ENCODE assay signal across 5 fruit fly cellular contexts in the genomic region with DNA sequence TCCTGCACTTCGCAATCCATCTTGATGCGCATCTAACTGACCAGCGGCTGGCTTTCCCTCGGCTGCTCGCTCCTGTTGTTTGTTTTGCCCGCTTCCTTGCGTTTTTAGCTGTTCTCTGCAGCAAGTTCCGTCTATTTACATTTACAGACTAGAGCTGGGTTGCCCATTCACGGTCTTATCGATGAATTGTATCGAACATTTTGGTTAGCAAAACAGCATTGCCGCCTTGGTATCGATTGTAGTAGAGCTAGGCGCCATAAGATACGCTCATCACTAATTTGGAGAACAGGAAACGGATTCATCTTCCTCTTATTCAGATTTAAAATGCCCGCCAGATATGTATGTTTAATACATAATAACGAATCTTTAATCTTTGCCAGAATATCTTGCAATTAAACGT.
TF ChIP-seq lines count a peak whose summit lies in the region.

A gene (minus strand): TSS at position 170 of the 400 bp plus-strand sequence.

- peak; percentile 73 for TF ChIP-seq CTCF in whole organism, embryonic (GFP tag; optimal IDR thresholded peaks at IDR 0.05; lab: Kevin White, UChicago)

TF ChIP-seq in whole organism, adult, 20 proteins besides CTCF, POLR2A, EP300 and RAD21 (continues in another document):
- TF ChIP-seq Clk (GFP tag; optimal IDR thresholded peaks at IDR 0.05; lab: Kevin White, UChicago) (peak; percentile 22), CG11617 (GFP tag; optimal IDR thresholded peaks at IDR 0.05; lab: Kevin White, UChicago) (peak; percentile 90), Hr96 (GFP tag; optimal IDR thresholded peaks at IDR 0.05; lab: Kevin White, UChicago) (peak; percentile 87), cnc (optimal IDR thresholded peaks at IDR 0.05; lab: Kevin White, UChicago) (no peak), cic (GFP tag; optimal IDR thresholded peaks at IDR 0.05; lab: Kevin White, UChicago) (peak; percentile 62), CG7101 (tag; optimal IDR thresholded peaks at IDR 0.05; lab: Kevin White, UChicago) (peak; percentile 92), Crg-1 (GFP tag; optimal IDR thresholded peaks at IDR 0.05; lab: Kevin White, UChicago) (peak; percentile 85), ovo (GFP tag; optimal IDR thresholded peaks at IDR 0.05; lab: Kevin White, UChicago) (peak; percentile 81), Mnt (GFP tag; optimal IDR thresholded peaks at IDR 0.05; lab: Kevin White, UChicago) (peak; percentile 78), CG7045 (GFP tag; optimal IDR thresholded peaks at IDR 0.05; lab: Kevin White, UChicago) (peak; percentile 91), tj (GFP tag; optimal IDR thresholded peaks at IDR 0.05; lab: Kevin White, UChicago) (peak; percentile 63), CG33017 (tag; optimal IDR thresholded peaks at IDR 0.05; lab: Kevin White, UChicago) (peak; percentile 83), CG1620 (GFP tag; optimal IDR thresholded peaks at IDR 0.05; lab: Kevin White, UChicago) (peak; percentile 89), bab1 (GFP tag; optimal IDR thresholded peaks at IDR 0.05; lab: Kevin White, UChicago) (peak; percentile 96), CG5204 (GFP tag; optimal IDR thresholded peaks at IDR 0.05; lab: Kevin White, UChicago) (peak; percentile 63), CG12768 (GFP tag; optimal IDR thresholded peaks at IDR 0.05; lab: Kevin White, UChicago) (peak; percentile 81), toe (GFP tag; optimal IDR thresholded peaks at IDR 0.05; lab: Kevin White, UChicago) (peak; percentile 72)

TF ChIP-seq in whole organism, embryonic, 481 proteins besides CTCF, POLR2A, EP300 and RAD21 (continues in another document):
- TF ChIP-seq CG3163 (GFP tag; optimal IDR thresholded peaks at IDR 0.05; lab: Kevin White, UChicago) = peak; percentile 77
- TF ChIP-seq CG11398 (GFP tag; optimal IDR thresholded peaks at IDR 0.05; lab: Kevin White, UChicago) = peak; percentile 88
- TF ChIP-seq Dref (GFP tag; IDR thresholded peaks at IDR 0.05; lab: Robert Waterston, UW) = peak; percentile 99
- TF ChIP-seq nerfin-1 (tag; optimal IDR thresholded peaks at IDR 0.05; lab: Kevin White, UChicago) = peak; percentile 89
- no peak for TF ChIP-seq CG11560 (tag; IDR thresholded peaks at IDR 0.05; lab: Robert Waterston, UW)
- TF ChIP-seq CG14860 (GFP tag; IDR thresholded peaks at IDR 0.05; lab: Robert Waterston, UW; ENCODE audit: partially characterized antibody) = peak; percentile 89
- peak; percentile 89 for TF ChIP-seq CG4424 (GFP tag; optimal IDR thresholded peaks at IDR 0.05; lab: Kevin White, UChicago)
- peak; percentile 91 for TF ChIP-seq pho (GFP tag; optimal IDR thresholded peaks at IDR 0.05; lab: Kevin White, UChicago)
- TF ChIP-seq B-H2 (GFP tag; optimal IDR thresholded peaks at IDR 0.05; lab: Kevin White, UChicago) = peak; percentile 96
- no peak for TF ChIP-seq lov (optimal IDR thresholded peaks at IDR 0.05; lab: Kevin White, UChicago)
- TF ChIP-seq lov (GFP tag; IDR thresholded peaks at IDR 0.05; lab: Robert Waterston, UW) = peak; percentile 96
- peak; percentile 93 for TF ChIP-seq salm (tag; optimal IDR thresholded peaks at IDR 0.05; lab: Kevin White, UChicago)
- TF ChIP-seq onecut (GFP tag; IDR thresholded peaks at IDR 0.05; lab: Robert Waterston, UW) = peak; percentile 88
- TF ChIP-seq Hmx (GFP tag; optimal IDR thresholded peaks at IDR 0.05; lab: Kevin White, UChicago) = no peak
- TF ChIP-seq pita (GFP tag; optimal IDR thresholded peaks at IDR 0.05; lab: Kevin White, UChicago) = no peak
- TF ChIP-seq stc (GFP tag; IDR thresholded peaks at IDR 0.05; lab: Robert Waterston, UW) = peak; percentile 93
- peak; percentile 89 for TF ChIP-seq CG34422 (GFP tag; IDR thresholded peaks at IDR 0.05; lab: Robert Waterston, UW)
- peak; percentile 89 for TF ChIP-seq CG11723 (GFP tag; optimal IDR thresholded peaks at IDR 0.05; lab: Kevin White, UChicago)

TF ChIP-seq in whole organism, prepupa, 60 proteins besides CTCF, POLR2A, EP300 and RAD21 (continues in another document):
- TF ChIP-seq CG11294 (GFP tag; IDR thresholded peaks at IDR 0.05; lab: Robert Waterston, UW) (0 out of 2 replicates have a peak, but pooled peaks have one; percentile 19), CG31627 (GFP tag; optimal IDR thresholded peaks at IDR 0.05; lab: Kevin White, UChicago) (peak; percentile 78), Sox15 (GFP tag; optimal IDR thresholded peaks at IDR 0.05; lab: Kevin White, UChicago) (peak; percentile 35), CG32006 (GFP tag; optimal IDR thresholded peaks at IDR 0.05; lab: Kevin White, UChicago) (peak; percentile 47), net (GFP tag; optimal IDR thresholded peaks at IDR 0.05; lab: Kevin White, UChicago) (peak; percentile 85), pdm3 (GFP tag; optimal IDR thresholded peaks at IDR 0.05; lab: Kevin White, UChicago) (peak; percentile 85), OdsH (GFP tag; optimal IDR thresholded peaks at IDR 0.05; lab: Kevin White, UChicago) (peak; percentile 83), CG16779 (tag; optimal IDR thresholded peaks at IDR 0.05; lab: Kevin White, UChicago) (no peak), CG6854 (GFP tag; optimal IDR thresholded peaks at IDR 0.05; lab: Kevin White, UChicago) (peak; percentile 96), CG15336 (GFP tag; IDR thresholded peaks at IDR 0.05; lab: Robert Waterston, UW) (no peak; the same call in 1 of the 2 replicates), CG4318 (GFP tag; optimal IDR thresholded peaks at IDR 0.05; lab: Kevin White, UChicago) (no peak), eg (GFP tag; IDR thresholded peaks at IDR 0.05; lab: Robert Waterston, UW) (peak; percentile 88), Eip93F (GFP tag; optimal IDR thresholded peaks at IDR 0.05; lab: Kevin White, UChicago) (no peak), Blimp-1 (GFP tag; optimal IDR thresholded peaks at IDR 0.05; lab: Kevin White, UChicago) (peak; percentile 77), Sox14 (GFP tag; optimal IDR thresholded peaks at IDR 0.05; lab: Kevin White, UChicago) (peak; percentile 69), Gug (GFP tag; IDR thresholded peaks at IDR 0.05; lab: Robert Waterston, UW) (no peak), CG10669 (GFP tag; optimal IDR thresholded peaks at IDR 0.05; lab: Kevin White, UChicago) (peak; percentile 81), CG8632 (GFP tag; optimal IDR thresholded peaks at IDR 0.05; lab: Kevin White, UChicago) (peak; percentile 82)

TF ChIP-seq in whole organism, pupa, 21 proteins besides CTCF, POLR2A, EP300 and RAD21:
- TF ChIP-seq CG8301 (tag; optimal IDR thresholded peaks at IDR 0.05; lab: Kevin White, UChicago) = no peak
- no peak for TF ChIP-seq gl (tag; optimal IDR thresholded peaks at IDR 0.05; lab: Kevin White, UChicago)
- TF ChIP-seq CG32121 (GFP tag; IDR thresholded peaks at IDR 0.05; lab: Robert Waterston, UW) = peak; percentile 81
- TF ChIP-seq Ets98B (GFP tag; IDR thresholded peaks at IDR 0.05; lab: Robert Waterston, UW) = peak; percentile 78
- no peak for TF ChIP-seq CG13204 (GFP tag; optimal IDR thresholded peaks at IDR 0.05; lab: Kevin White, UChicago)
- no peak for TF ChIP-seq CG17806 (tag; optimal IDR thresholded peaks at IDR 0.05; lab: Kevin White, UChicago)
- peak; percentile 70 for TF ChIP-seq Pif1B (GFP tag; optimal IDR thresholded peaks at IDR 0.05; lab: Kevin White, UChicago)
- no peak for TF ChIP-seq Pif1A (GFP tag; optimal IDR thresholded peaks at IDR 0.05; lab: Kevin White, UChicago)
- TF ChIP-seq D1 (tag; optimal IDR thresholded peaks at IDR 0.05; lab: Kevin White, UChicago) = no peak
- no peak for TF ChIP-seq EcR (GFP tag; optimal IDR thresholded peaks at IDR 0.05; lab: Kevin White, UChicago)
- peak; percentile 89 for TF ChIP-seq CG4496 (GFP tag; IDR thresholded peaks at IDR 0.05; lab: Robert Waterston, UW)
- TF ChIP-seq CG34367 (tag; optimal IDR thresholded peaks at IDR 0.05; lab: Kevin White, UChicago) = peak; percentile 83
- no peak for TF ChIP-seq CG14655 (GFP tag; optimal IDR thresholded peaks at IDR 0.05; lab: Kevin White, UChicago)
- peak; percentile 76 for TF ChIP-seq fd96Ca (GFP tag; IDR thresholded peaks at IDR 0.05; lab: Robert Waterston, UW)
- TF ChIP-seq Snoo (tag; optimal IDR thresholded peaks at IDR 0.05; lab: Kevin White, UChicago) = peak; percentile 91
- TF ChIP-seq CG9948 (tag; optimal IDR thresholded peaks at IDR 0.05; lab: Kevin White, UChicago) = peak; percentile 50
- TF ChIP-seq CG15710 (tag; optimal IDR thresholded peaks at IDR 0.05; lab: Kevin White, UChicago) = no peak
- TF ChIP-seq rn (GFP tag; IDR thresholded peaks at IDR 0.05; lab: Robert Waterston, UW) = no peak
- peak; percentile 64 for TF ChIP-seq CG8159 (tag; optimal IDR thresholded peaks at IDR 0.05; lab: Kevin White, UChicago)
- peak; percentile 73 for TF ChIP-seq CG12605 (GFP tag; IDR thresholded peaks at IDR 0.05; lab: Robert Waterston, UW)

TF ChIP-seq in whole organism, wandering third instar larva, 38 proteins besides CTCF, POLR2A, EP300 and RAD21 (continues in another document):
- TF ChIP-seq Vsx2 (GFP tag; optimal IDR thresholded peaks at IDR 0.05; lab: Kevin White, UChicago; ENCODE audit: partially characterized antibody) = no peak
- no peak for TF ChIP-seq dl (GFP tag; optimal IDR thresholded peaks at IDR 0.05; lab: Kevin White, UChicago; ENCODE audit: insufficient read depth in 1 of 2, partially characterized antibody in 2 of 2)
- peak in 1 of 2 experiments; percentile 80 for TF ChIP-seq foxo (GFP tag; optimal IDR thresholded peaks at IDR 0.05; lab: Kevin White, UChicago)
- TF ChIP-seq GATAd (GFP tag; optimal IDR thresholded peaks at IDR 0.05; lab: Kevin White, UChicago) = no peak
- no peak for TF ChIP-seq tai (GFP tag; optimal IDR thresholded peaks at IDR 0.05; lab: Kevin White, UChicago)
- peak; percentile 57 for TF ChIP-seq ey (GFP tag; optimal IDR thresholded peaks at IDR 0.05; lab: Kevin White, UChicago)
- TF ChIP-seq Dif (GFP tag; optimal IDR thresholded peaks at IDR 0.05; lab: Kevin White, UChicago; ENCODE audit: partially characterized antibody) = no peak
- peak; percentile 79 for TF ChIP-seq br (GFP tag; optimal IDR thresholded peaks at IDR 0.05; lab: Kevin White, UChicago)
- peak; percentile 82 for TF ChIP-seq fru (GFP tag; optimal IDR thresholded peaks at IDR 0.05; lab: Kevin White, UChicago)
- no peak for TF ChIP-seq usp (GFP tag; optimal IDR thresholded peaks at IDR 0.05; lab: Kevin White, UChicago)
- no peak for TF ChIP-seq brk (GFP tag; optimal IDR thresholded peaks at IDR 0.05; lab: Kevin White, UChicago)
- no peak for TF ChIP-seq Hnf4 (GFP tag; optimal IDR thresholded peaks at IDR 0.05; lab: Kevin White, UChicago)
- TF ChIP-seq OdsH (GFP tag; optimal IDR thresholded peaks at IDR 0.05; lab: Kevin White, UChicago) = peak; percentile 84
- peak; percentile 88 for TF ChIP-seq dmrt93B (GFP tag; optimal IDR thresholded peaks at IDR 0.05; lab: Kevin White, UChicago)
- TF ChIP-seq jim (GFP tag; optimal IDR thresholded peaks at IDR 0.05; lab: Kevin White, UChicago) = no peak
- peak; percentile 87 for TF ChIP-seq h (GFP tag; optimal IDR thresholded peaks at IDR 0.05; lab: Kevin White, UChicago)
- TF ChIP-seq sv (GFP tag; optimal IDR thresholded peaks at IDR 0.05; lab: Kevin White, UChicago) = peak; percentile 83
- TF ChIP-seq Myc (optimal IDR thresholded peaks at IDR 0.05; lab: Kevin White, UChicago) = peak; percentile 4
- no peak for TF ChIP-seq Rel (GFP tag; optimal IDR thresholded peaks at IDR 0.05; lab: Kevin White, UChicago)
- no peak for TF ChIP-seq Rel (tag; optimal IDR thresholded peaks at IDR 0.05; lab: Kevin White, UChicago)
- no peak for TF ChIP-seq Hr78 (GFP tag; optimal IDR thresholded peaks at IDR 0.05; lab: Kevin White, UChicago)
- TF ChIP-seq woc (GFP tag; optimal IDR thresholded peaks at IDR 0.05; lab: Kevin White, UChicago) = peak; percentile 23
